Worm (Caenorhabditis elegans) whole organism, L4 larva: ENCODE results near the gene C53C11.5.

Experiments used
- D1046.2 ChIP-seq: fragments of 200-800 bp; sonication (Bioruptor generic); IDR thresholded peaks from 2 replicates; pipeline ENCODE4 v1.3.6; 2022; ENCODE audit warnings: missing genetic modification characterization, missing compliant biosample characterization
- F10B5.3 ChIP-seq: sonication (generic microtip); optimal IDR thresholded peaks from 2 replicates; lab custom pipeline; 2016; ENCODE audit warnings: mild to moderate bottlenecking, missing genetic modification characterization, missing compliant biosample characterization
- F26F4.8 ChIP-seq: fragments of 200-800 bp; sonication (Bioruptor generic); conservative IDR thresholded peaks from 2 replicates; pipeline ENCODE4 v1.3.6; 2022; ENCODE audit warnings: missing genetic modification characterization, missing compliant biosample characterization
- F49E8.2 ChIP-seq: sonication (generic microtip); optimal IDR thresholded peaks from 2 replicates; lab custom pipeline; 2016; ENCODE audit warnings: missing compliant biosample characterization, mild to moderate bottlenecking, missing genetic modification characterization, borderline replicate concordance
- T26A8.4 ChIP-seq: fragments of 200-800 bp; sonication (Bioruptor generic); IDR thresholded peaks from 2 replicates; pipeline ENCODE4 v1.3.6; 2022; ENCODE audit warnings: missing genetic modification characterization, missing compliant biosample characterization
- Y105C5A.15 ChIP-seq: fragments of 200-800 bp; sonication (Bioruptor generic); IDR thresholded peaks from 2 replicates; pipeline ENCODE4 v1.3.6; 2022; ENCODE audit warnings: missing genetic modification characterization, missing compliant biosample characterization
- Y5F2A.4 ChIP-seq: fragments of 200-800 bp; sonication (Bioruptor generic); optimal IDR thresholded peaks from 2 replicates; lab custom pipeline; 2018; ENCODE audit warnings: mild to moderate bottlenecking, missing genetic modification characterization, missing compliant biosample characterization
- arid-1 ChIP-seq: fragments of 200-800 bp; sonication (Bioruptor generic); conservative IDR thresholded peaks from 2 replicates; pipeline ENCODE4 v1.3.6; 2022; ENCODE audit warnings: missing genetic modification reagents, missing genetic modification characterization, missing compliant biosample characterization
- attf-4 ChIP-seq: sonication (generic microtip); optimal IDR thresholded peaks from 3 replicates; lab custom pipeline; 2017; ENCODE audit warnings: missing biosample characterization, missing genetic modification characterization
- ceh-20 ChIP-seq: fragments of 200-800 bp; sonication (Bioruptor generic); IDR thresholded peaks from 2 replicates; pipeline ENCODE4 v1.3.6; 2022; ENCODE audit warnings: missing genetic modification reagents, missing genetic modification characterization, missing compliant biosample characterization
- ces-1 ChIP-seq: fragments of 150-350 bp; sonication (generic microtip); optimal IDR thresholded peaks from 4 replicates; lab custom pipeline; 2014; ENCODE audit warnings: missing biosample characterization, missing genetic modification reagents, missing genetic modification characterization
- cey-2 ChIP-seq: sonication (generic microtip); optimal IDR thresholded peaks from 3 replicates; lab custom pipeline; 2017; ENCODE audit warnings: missing genetic modification characterization, mild to moderate bottlenecking, missing compliant biosample characterization, antibody characterized with exemption, borderline replicate concordance; ENCODE audit not compliant: insufficient read depth
- ctbp-1 ChIP-seq: fragments of 200-800 bp; sonication (Bioruptor generic); IDR thresholded peaks from 2 replicates; pipeline ENCODE4 v1.3.6; 2022; ENCODE audit warnings: missing genetic modification reagents, missing genetic modification characterization, missing compliant biosample characterization
- daf-16 ChIP-seq, 3 experiments: sonication (generic microtip); optimal IDR thresholded peaks; 2 replicates each; lab custom pipeline; 2016 to 2017; ENCODE audit warnings: missing genetic modification characterization in 3 of 3, missing genetic modification reagents in 3 of 3, mild to moderate bottlenecking in 2 of 3, missing compliant biosample characterization in 2 of 3, missing biosample characterization in 1 of 3, moderate library complexity in 1 of 3
- dmd-6 ChIP-seq: fragments of 200-800 bp; sonication (Bioruptor generic); IDR thresholded peaks from 2 replicates; pipeline ENCODE4 v1.3.6; 2022; ENCODE audit warnings: missing genetic modification reagents, missing genetic modification characterization, missing compliant biosample characterization
- dve-1 ChIP-seq: sonication (generic microtip); optimal IDR thresholded peaks from 2 replicates; lab custom pipeline; 2017; ENCODE audit warnings: antibody characterized with exemption, mild to moderate bottlenecking, missing genetic modification characterization, missing compliant biosample characterization; ENCODE audit not compliant: insufficient read depth
- egl-27 ChIP-seq: sonication (generic microtip); optimal IDR thresholded peaks from 3 replicates; lab custom pipeline; 2017; ENCODE audit warnings: missing biosample characterization, missing genetic modification reagents, missing genetic modification characterization
- egl-43 ChIP-seq: fragments of 200-800 bp; sonication (Bioruptor generic); IDR thresholded peaks from 2 replicates; pipeline ENCODE4 v1.3.6; 2022; ENCODE audit warnings: missing genetic modification reagents, missing genetic modification characterization, missing compliant biosample characterization
- hlh-11 ChIP-seq: fragments of 200-800 bp; sonication (Bioruptor generic); optimal IDR thresholded peaks from 2 replicates; lab custom pipeline; 2018; ENCODE audit warnings: mild to moderate bottlenecking, missing genetic modification characterization, missing compliant biosample characterization
- hlh-30 ChIP-seq: sonication (generic microtip); optimal IDR thresholded peaks from 2 replicates; lab custom pipeline; 2017; ENCODE audit warnings: antibody characterized with exemption, mild to moderate bottlenecking, missing genetic modification characterization, missing compliant biosample characterization; ENCODE audit not compliant: insufficient read depth
- jun-1 ChIP-seq: fragments of 150-350 bp; optimal IDR thresholded peaks from 2 replicates; lab custom pipeline; 2014; ENCODE audit warnings: missing biosample characterization, missing genetic modification reagents, missing genetic modification characterization
- lim-7 ChIP-seq: fragments of 200-800 bp; sonication (Bioruptor generic); IDR thresholded peaks from 2 replicates; pipeline ENCODE4 v1.3.6; 2022; ENCODE audit warnings: missing genetic modification characterization, missing compliant biosample characterization
- lin-1 ChIP-seq: fragments of 200-800 bp; sonication (Bioruptor generic); IDR thresholded peaks from 2 replicates; pipeline ENCODE4 v1.3.6; 2022; ENCODE audit warnings: missing genetic modification reagents, missing genetic modification characterization, missing compliant biosample characterization
- lin-15B ChIP-seq: fragments of 150-350 bp; sonication (generic microtip); optimal IDR thresholded peaks from 3 replicates; lab custom pipeline; 2014; ENCODE audit warnings: missing biosample characterization, missing genetic modification characterization
- lin-38 ChIP-seq: fragments of 200-800 bp; sonication (Bioruptor generic); IDR thresholded peaks from 2 replicates; pipeline ENCODE4 v1.3.6; 2022; ENCODE audit warnings: missing genetic modification reagents, missing genetic modification characterization, missing compliant biosample characterization
- madf-9 ChIP-seq: fragments of 200-800 bp; sonication (Bioruptor generic); conservative IDR thresholded peaks from 2 replicates; pipeline ENCODE4 v1.3.6; 2022; ENCODE audit warnings: missing genetic modification reagents, missing genetic modification characterization, missing compliant biosample characterization
- mep-1 ChIP-seq: fragments of 150-350 bp; sonication (generic microtip); optimal IDR thresholded peaks from 3 replicates; lab custom pipeline; 2014; ENCODE audit warnings: missing biosample characterization, missing genetic modification characterization
- mes-2 ChIP-seq: sonication (generic microtip); optimal IDR thresholded peaks from 2 replicates; lab custom pipeline; 2016; ENCODE audit warnings: missing genotype, mild to moderate bottlenecking, missing genetic modification characterization, missing compliant biosample characterization; ENCODE audit not compliant: poor library complexity, severe bottlenecking
- nhr-10 ChIP-seq: fragments of 150-350 bp; optimal IDR thresholded peaks from 2 replicates; lab custom pipeline; 2014; ENCODE audit warnings: missing biosample characterization, missing genetic modification characterization
- nhr-11 ChIP-seq: fragments of 150-350 bp; optimal IDR thresholded peaks from 2 replicates; lab custom pipeline; 2014; ENCODE audit warnings: missing biosample characterization, missing genetic modification characterization
- nhr-28 ChIP-seq: fragments of 150-350 bp; optimal IDR thresholded peaks from 2 replicates; lab custom pipeline; 2014; ENCODE audit warnings: missing biosample characterization, missing genetic modification characterization
- nhr-6 ChIP-seq: fragments of 150-350 bp; optimal IDR thresholded peaks from 2 replicates; lab custom pipeline; 2014; ENCODE audit warnings: missing biosample characterization, missing genetic modification characterization
- php-3 ChIP-seq: fragments of 200-800 bp; sonication (Bioruptor generic); IDR thresholded peaks from 2 replicates; pipeline ENCODE4 v1.3.6; 2022; ENCODE audit warnings: missing genetic modification reagents, missing genetic modification characterization, missing compliant biosample characterization
- pqm-1 ChIP-seq: sonication (generic microtip); optimal IDR thresholded peaks from 2 replicates; lab custom pipeline; 2017; ENCODE audit warnings: missing biosample characterization, missing genetic modification characterization
- sdz-12 ChIP-seq: fragments of 200-800 bp; sonication (Bioruptor generic); optimal IDR thresholded peaks from 2 replicates; lab custom pipeline; 2018; ENCODE audit warnings: mild to moderate bottlenecking, missing genetic modification characterization, missing compliant biosample characterization
- snpc-4 ChIP-seq: fragments of 150-350 bp; optimal IDR thresholded peaks from 2 replicates; lab custom pipeline; 2014; ENCODE audit warnings: missing biosample characterization, missing genetic modification characterization
- spr-1 ChIP-seq: sonication (generic microtip); optimal IDR thresholded peaks from 2 replicates; lab custom pipeline; 2016; ENCODE audit warnings: mild to moderate bottlenecking, missing genetic modification characterization, missing compliant biosample characterization
- tra-1 ChIP-seq: fragments of 200-800 bp; sonication (Bioruptor generic); IDR thresholded peaks from 2 replicates; pipeline ENCODE4 v1.3.6; 2022; ENCODE audit warnings: missing genetic modification reagents, missing genetic modification characterization, missing compliant biosample characterization
- unc-62 ChIP-seq, 3 experiments: fragments of 150-350 bp in 1 of 3; sonication (generic microtip); optimal IDR thresholded peaks in 2 of 3; peaks in 1 of 3; 1 replicate in 1 of 3; 2 replicates in 2 of 3; lab custom pipeline; 2014 to 2017; ENCODE audit warnings: missing biosample characterization in 3 of 3, missing genetic modification characterization in 3 of 3, missing genetic modification reagents in 3 of 3, missing genotype in 1 of 3
- zag-1 ChIP-seq: fragments of 150-350 bp; optimal IDR thresholded peaks from 2 replicates; lab custom pipeline; 2014; ENCODE audit warnings: missing biosample characterization, missing genetic modification characterization
- zfp-2 ChIP-seq: sonication (generic microtip); optimal IDR thresholded peaks from 2 replicates; lab custom pipeline; 2016; ENCODE audit warnings: mild to moderate bottlenecking, missing genetic modification characterization, missing compliant biosample characterization

Gene C53C11.5

DNA sequence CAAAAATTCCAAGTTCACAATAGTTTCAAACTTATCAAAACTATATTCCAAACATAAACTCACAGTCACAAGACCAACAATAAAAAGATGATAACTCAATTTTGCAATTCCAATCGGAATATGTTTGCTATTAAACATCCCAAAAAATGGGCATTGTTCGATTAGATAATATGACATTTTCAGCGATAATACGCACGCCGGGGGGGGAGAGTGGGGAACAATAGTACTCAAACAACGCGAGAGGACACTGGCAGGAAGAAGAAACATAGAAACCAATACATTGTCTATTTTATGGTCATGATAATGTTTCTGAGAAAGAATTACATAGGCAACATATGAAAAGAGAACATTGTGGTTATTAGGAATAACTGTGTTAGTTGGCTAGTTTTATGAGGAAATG is 42.0 kb downstream of the C53C11.5 start:
- TF ChIP-seq ceh-20 (GFP tag; lab: Robert Waterston, UW) = no peak
- TF ChIP-seq nhr-28 (tag; lab: Kevin White, UChicago) = peak; percentile 14
- 0 out of 2 replicates have a peak, but pooled peaks have one; percentile 11 for TF ChIP-seq tra-1 (GFP tag; lab: Robert Waterston, UW)
- TF ChIP-seq zfp-2 = no peak
- TF ChIP-seq madf-9 (GFP tag; lab: Robert Waterston, UW) = no peak
- TF ChIP-seq lin-38 = no peak
- no peak for TF ChIP-seq F49E8.2 (tag; lab: Kevin White, UChicago)
- TF ChIP-seq sdz-12 = no peak
- TF ChIP-seq zag-1 (tag; lab: Kevin White, UChicago) = no peak
- no peak; the same call in 1 of the 2 replicates for TF ChIP-seq php-3 (GFP tag; lab: Robert Waterston, UW)
- TF ChIP-seq lin-15B (tag; lab: Kevin White, UChicago) = no peak
- TF ChIP-seq D1046.2 (GFP tag; lab: Robert Waterston, UW) = no peak
- TF ChIP-seq dve-1 (tag; lab: Kevin White, UChicago) = peak; percentile 70
- TF ChIP-seq Y105C5A.15 (GFP tag; lab: Robert Waterston, UW) = no peak
- TF ChIP-seq nhr-6 = peak; percentile 38
- TF ChIP-seq nhr-11 (tag; lab: Kevin White, UChicago) = no peak
- no peak for TF ChIP-seq attf-4 (tag; lab: Kevin White, UChicago)
- TF ChIP-seq Y5F2A.4 (GFP tag; lab: Kevin White, UChicago) = no peak
- no peak for TF ChIP-seq lin-1 (GFP tag; lab: Robert Waterston, UW)
- no peak for TF ChIP-seq snpc-4 (tag; lab: Kevin White, UChicago)
- TF ChIP-seq hlh-11 (tag; lab: Kevin White, UChicago) = peak; percentile 41
- TF ChIP-seq daf-16 (GFP tag; optimal IDR thresholded peaks at IDR 0.05; lab: Kevin White, UChicago) = no peak
- peak; percentile 50 for TF ChIP-seq daf-16 (tag; optimal IDR thresholded peaks at IDR 0.05; lab: Kevin White, UChicago)
- TF ChIP-seq F10B5.3 (tag; lab: Kevin White, UChicago) = no peak
- no peak for TF ChIP-seq mes-2
- no peak for TF ChIP-seq egl-27
- TF ChIP-seq T26A8.4 (GFP tag; lab: Robert Waterston, UW) = no peak
- TF ChIP-seq ces-1 = no peak
- no peak for TF ChIP-seq dmd-6 (GFP tag; lab: Robert Waterston, UW)
- TF ChIP-seq F26F4.8 (GFP tag; lab: Robert Waterston, UW) = no peak
- TF ChIP-seq pqm-1 (tag; lab: Kevin White, UChicago) = peak; percentile 38
- no peak for TF ChIP-seq mep-1 (tag; lab: Kevin White, UChicago)
- no peak for TF ChIP-seq ctbp-1 (GFP tag; lab: Robert Waterston, UW)
- TF ChIP-seq hlh-30 (tag; lab: Kevin White, UChicago) = peak; percentile 13
- TF ChIP-seq cey-2 = no peak
- no peak for TF ChIP-seq egl-43 (GFP tag; lab: Robert Waterston, UW)
- TF ChIP-seq arid-1 = no peak
- peak in 1 of 2 experiments; percentile 75 for TF ChIP-seq unc-62 (GFP tag; optimal IDR thresholded peaks at IDR 0.05 in 1 of 2; lab: Kevin White, UChicago)
- TF ChIP-seq unc-62 (tag; optimal IDR thresholded peaks at IDR 0.05; lab: Kevin White, UChicago) = no peak
- no peak for TF ChIP-seq lim-7
- no peak for TF ChIP-seq spr-1 (tag; lab: Kevin White, UChicago)
- TF ChIP-seq, all 104 proteins: peak for 9

DNA sequence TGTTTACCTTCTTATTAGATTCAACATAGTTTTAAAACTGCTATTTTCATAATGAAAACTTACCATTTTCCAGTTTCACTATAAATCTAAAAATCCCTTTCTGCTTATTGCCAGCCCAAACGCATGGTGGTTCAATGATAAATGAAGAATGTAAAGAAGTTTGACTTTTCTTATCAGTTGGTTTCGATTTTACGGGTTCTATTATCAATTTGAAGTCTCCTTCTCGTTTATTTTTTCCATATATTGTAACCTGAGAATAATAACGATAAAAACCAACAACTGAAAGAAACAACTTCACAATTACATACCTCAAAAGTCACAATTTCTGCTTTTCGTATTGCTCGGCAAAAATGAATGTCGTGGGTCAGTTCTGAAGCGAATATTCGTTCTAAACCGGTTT is 45.1 kb downstream of the C53C11.5 start:
- peak; percentile 44 for TF ChIP-seq pqm-1 (tag; lab: Kevin White, UChicago)
- no peak for TF ChIP-seq F10B5.3 (tag; lab: Kevin White, UChicago)
- TF ChIP-seq nhr-28 (tag; lab: Kevin White, UChicago) = peak; percentile 44
- no peak for TF ChIP-seq daf-16 (GFP tag; optimal IDR thresholded peaks at IDR 0.05; lab: Kevin White, UChicago)
- peak; percentile 62 for TF ChIP-seq daf-16 (tag; optimal IDR thresholded peaks at IDR 0.05; lab: Kevin White, UChicago)
- TF ChIP-seq dve-1 (tag; lab: Kevin White, UChicago) = peak; percentile 15
- no peak for TF ChIP-seq nhr-10 (tag; lab: Kevin White, UChicago)
- TF ChIP-seq jun-1 (tag; lab: Kevin White, UChicago) = no peak
